Worm (Caenorhabditis elegans) whole organism, midembryonic: ENCODE measurements around the gene Y44A6D.6.
A peak's percentile ranks its signal among the peaks of the same experiment; 100 is the strongest.

ENCODE experiments used
- T22C8.4 ChIP-seq: fragments of 200-800 bp; sonication (Bioruptor generic); IDR thresholded peaks from 2 replicates; pipeline ENCODE4 v1.3.6; 2022; ENCODE audit warnings: missing genetic modification characterization, missing compliant biosample characterization
- cog-1 ChIP-seq: sonication (generic microtip); optimal IDR thresholded peaks from 2 replicates; lab custom pipeline; 2016; ENCODE audit warnings: missing genetic modification characterization, missing compliant biosample characterization
- flt-1 ChIP-seq: fragments of 200-800 bp; sonication (Bioruptor generic); IDR thresholded peaks from 2 replicates; pipeline ENCODE4 v1.3.6; 2022; ENCODE audit warnings: missing genetic modification characterization, missing compliant biosample characterization
- klf-2 ChIP-seq: fragments of 200-800 bp; sonication (Bioruptor generic); conservative IDR thresholded peaks from 2 replicates; pipeline ENCODE4 v1.3.6; 2022; ENCODE audit warnings: missing genetic modification reagents, missing genetic modification characterization, missing compliant biosample characterization
- med-1 ChIP-seq: sonication (generic microtip); optimal IDR thresholded peaks from 2 replicates; lab custom pipeline; 2017; ENCODE audit warnings: missing genetic modification characterization, mild to moderate bottlenecking, missing compliant biosample characterization, antibody characterized with exemption, missing genetic modification reagents; ENCODE audit not compliant: insufficient read depth
- ref-1 ChIP-seq: fragments of 200-800 bp; sonication (Bioruptor generic); conservative IDR thresholded peaks from 2 replicates; pipeline ENCODE4 v1.3.6; 2022; ENCODE audit warnings: missing genetic modification reagents, missing genetic modification characterization, missing compliant biosample characterization
- tab-1 ChIP-seq: fragments of 200-800 bp; sonication (Bioruptor generic); IDR thresholded peaks from 2 replicates; pipeline ENCODE4 v1.3.6; 2022; ENCODE audit warnings: missing genetic modification characterization, missing compliant biosample characterization
- ztf-23 ChIP-seq: fragments of 200-800 bp; sonication (Bioruptor generic); IDR thresholded peaks from 2 replicates; pipeline ENCODE4 v1.3.6; 2022; ENCODE audit warnings: missing genetic modification reagents, missing genetic modification characterization, missing compliant biosample characterization
- ztf-29 ChIP-seq: fragments of 200-800 bp; sonication (Bioruptor generic); IDR thresholded peaks from 2 replicates; pipeline ENCODE4 v1.3.6; 2022; ENCODE audit warnings: missing genetic modification reagents, missing genetic modification characterization, missing compliant biosample characterization

The Y44A6D.6 gene

ce11 chrV:20820033-20820432 lies 12.9 kb downstream of the Y44A6D.6 start, which contains the start of gene T03D8.6:
T03D8.6 (minus strand) TSS chrV:20820330.
- no peak for TF ChIP-seq cog-1
- no peak for TF ChIP-seq ztf-29
- TF ChIP-seq ref-1 (GFP tag; lab: Robert Waterston, UW), result no peak
- no peak for TF ChIP-seq flt-1 (GFP tag; lab: Robert Waterston, UW)
- TF ChIP-seq ztf-23 (GFP tag; lab: Robert Waterston, UW), result no peak
- no peak for TF ChIP-seq T22C8.4 (GFP tag; lab: Robert Waterston, UW)

DNA sequence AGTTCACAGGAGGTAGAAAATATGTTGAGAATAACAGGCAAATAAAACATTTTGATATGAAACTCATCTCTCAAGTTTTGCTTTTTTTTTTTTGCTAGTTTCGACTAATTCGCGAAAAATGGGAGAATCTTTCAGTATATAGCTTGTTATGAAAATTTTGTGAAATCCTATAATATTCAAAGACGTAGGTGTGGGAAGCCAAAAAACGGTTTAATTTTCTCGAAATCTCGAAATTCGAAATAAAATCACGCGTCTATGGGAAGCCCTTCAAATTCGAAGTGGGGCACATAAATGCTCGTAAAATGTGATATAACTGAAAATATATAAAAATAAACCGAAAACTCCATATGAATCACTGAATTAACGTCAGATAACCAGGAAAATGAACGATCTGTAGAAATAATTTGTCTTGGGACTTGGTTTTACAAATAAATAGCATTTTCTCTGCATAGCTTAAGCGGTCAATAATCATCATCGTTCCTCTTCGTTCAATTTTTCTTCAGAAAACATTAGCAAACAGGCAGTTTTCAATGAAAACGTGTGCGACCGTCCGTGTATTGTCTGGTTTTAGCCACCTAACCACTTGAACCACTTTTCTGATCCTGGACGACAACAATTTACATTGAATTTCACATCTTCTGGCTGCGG lies 17.9 kb downstream of the Y44A6D.6 start, which contains the start of the genes gcy-22 and grl-14:
Gene gcy-22, minus strand, starts transcription at position 101 of the 648 bp plus-strand sequence.
Gene grl-14, plus strand, starts transcription at position 598 of the 648 bp plus-strand sequence.
- TF ChIP-seq ztf-23 (GFP tag; lab: Robert Waterston, UW) (no peak), ztf-29 (no peak), klf-2 (GFP tag; lab: Robert Waterston, UW) (no peak), cog-1 (no peak), tab-1 (no peak), ref-1 (GFP tag; lab: Robert Waterston, UW) (no peak), T22C8.4 (GFP tag; lab: Robert Waterston, UW) (no peak)

DNA sequence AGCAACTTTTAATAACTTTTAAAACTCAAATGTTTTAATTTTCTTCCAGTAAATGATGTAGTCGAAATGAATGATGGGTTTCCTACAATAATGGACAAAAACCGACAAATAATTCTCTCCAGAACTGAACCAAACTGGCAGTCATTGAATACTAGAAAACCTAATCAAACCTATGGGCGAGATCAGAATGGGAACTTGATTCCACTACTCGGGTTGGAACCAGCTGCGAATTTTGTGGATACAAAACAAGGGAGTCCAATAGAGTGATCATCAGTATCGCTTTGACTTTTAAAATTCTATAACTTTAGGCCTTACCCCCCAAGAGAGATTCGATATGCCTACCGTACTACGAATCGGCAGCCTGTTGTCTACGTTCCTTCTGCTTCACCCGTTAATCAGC lies 19.5 kb downstream of the Y44A6D.6 start:
- no peak for TF ChIP-seq med-1 (GFP tag; lab: Kevin White, UChicago)
- no peak for TF ChIP-seq tab-1

- TF ChIP-seq klf-2 (GFP tag; lab: Robert Waterston, UW) (no peak), ref-1 (GFP tag; lab: Robert Waterston, UW) (no peak), ztf-23 (GFP tag; lab: Robert Waterston, UW) (no peak), flt-1 (GFP tag; lab: Robert Waterston, UW) (0 out of 2 replicates have a peak, but pooled peaks have one; percentile 4), ztf-29 (no peak), tab-1 (no peak), cog-1 (no peak), med-1 (GFP tag; lab: Kevin White, UChicago) (no peak), T22C8.4 (GFP tag; lab: Robert Waterston, UW) (peak; percentile 32; the same call in 1 of the 2 replicates)
Observed at ce11 chrV:20828820-20829219, 21.7 kb downstream of the Y44A6D.6 start, which contains the start of gene sbt-1. sbt-1 (minus strand) TSS chrV:20828881.

DNA sequence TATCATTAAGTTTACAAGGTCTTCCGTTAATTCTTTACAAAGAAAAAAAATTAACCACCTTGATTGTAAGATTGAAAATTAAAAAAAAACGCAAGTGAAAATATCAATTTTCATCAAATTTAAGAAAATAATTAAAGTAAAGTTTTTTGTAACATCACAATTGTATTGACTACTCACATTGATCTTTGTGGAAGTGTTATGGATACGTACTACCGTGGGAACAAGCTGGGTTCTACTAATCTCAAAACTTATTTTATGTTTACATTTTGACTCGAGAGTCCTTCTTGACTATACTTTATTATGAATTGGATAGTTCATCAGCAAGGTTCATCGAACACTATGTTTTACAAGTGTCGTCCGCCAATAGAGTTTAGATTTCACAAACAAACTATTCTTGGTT lies 22.4 kb downstream of the Y44A6D.6 start, which contains the start of gene num-1:
Gene num-1, plus strand, starts transcription at position 301 of the 400 bp plus-strand sequence.
- TF ChIP-seq T22C8.4 (GFP tag; lab: Robert Waterston, UW) (no peak), ref-1 (GFP tag; lab: Robert Waterston, UW) (no peak), flt-1 (GFP tag; lab: Robert Waterston, UW) (no peak), cog-1 (no peak), tab-1 (no peak), ztf-23 (GFP tag; lab: Robert Waterston, UW) (no peak), klf-2 (GFP tag; lab: Robert Waterston, UW) (no peak), med-1 (GFP tag; lab: Kevin White, UChicago) (no peak), ztf-29 (no peak)

DNA sequence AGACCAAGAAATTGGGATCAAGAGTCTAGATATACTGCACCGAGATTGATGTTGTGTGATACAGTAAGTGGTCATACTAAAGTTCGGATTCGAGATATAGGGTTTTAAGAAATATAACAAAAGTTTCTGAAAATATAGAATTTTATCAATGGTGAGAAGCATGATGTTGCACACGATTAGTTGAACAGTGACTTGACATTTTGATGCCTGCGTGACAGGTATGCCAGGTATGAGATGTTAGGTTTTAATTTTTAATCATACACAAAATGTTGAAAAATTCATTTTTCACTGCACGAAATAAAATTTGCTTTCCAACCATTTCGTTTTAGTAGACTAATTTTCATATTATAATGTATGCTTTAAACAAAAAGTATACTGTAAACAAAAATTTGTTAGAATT lies 23.3 kb downstream of the Y44A6D.6 start:
- no peak for TF ChIP-seq klf-2 (GFP tag; lab: Robert Waterston, UW)
- no peak for TF ChIP-seq cog-1
- no peak for TF ChIP-seq T22C8.4 (GFP tag; lab: Robert Waterston, UW)
- TF ChIP-seq ref-1 (GFP tag; lab: Robert Waterston, UW), result no peak
- TF ChIP-seq flt-1 (GFP tag; lab: Robert Waterston, UW), result no peak
- no peak for TF ChIP-seq ztf-29
- no peak for TF ChIP-seq med-1 (GFP tag; lab: Kevin White, UChicago)
- no peak for TF ChIP-seq ztf-23 (GFP tag; lab: Robert Waterston, UW)
- TF ChIP-seq tab-1, result no peak

DNA sequence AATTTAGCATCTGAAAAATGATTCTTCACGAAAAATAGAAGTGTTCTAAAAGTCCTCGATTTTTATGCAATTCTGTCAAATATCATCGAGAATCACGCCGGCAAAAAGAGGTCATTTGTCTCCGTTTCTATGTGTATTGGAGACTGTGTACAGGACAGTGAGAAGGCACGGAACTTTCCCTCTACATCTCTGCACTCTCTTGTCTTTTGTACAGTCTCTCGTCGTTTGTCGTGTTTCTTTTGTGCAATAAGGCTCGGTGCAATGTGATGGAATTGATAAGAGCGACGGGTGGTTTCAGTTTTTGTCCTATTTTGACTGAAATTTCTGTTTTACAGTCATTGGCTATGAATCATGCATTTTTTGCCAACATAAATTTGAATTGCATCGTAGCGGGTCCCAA lies 24.7 kb downstream of the Y44A6D.6 start:
- TF ChIP-seq klf-2 (GFP tag; lab: Robert Waterston, UW) (no peak), T22C8.4 (GFP tag; lab: Robert Waterston, UW) (no peak), med-1 (GFP tag; lab: Kevin White, UChicago) (no peak), tab-1 (no peak)

DNA sequence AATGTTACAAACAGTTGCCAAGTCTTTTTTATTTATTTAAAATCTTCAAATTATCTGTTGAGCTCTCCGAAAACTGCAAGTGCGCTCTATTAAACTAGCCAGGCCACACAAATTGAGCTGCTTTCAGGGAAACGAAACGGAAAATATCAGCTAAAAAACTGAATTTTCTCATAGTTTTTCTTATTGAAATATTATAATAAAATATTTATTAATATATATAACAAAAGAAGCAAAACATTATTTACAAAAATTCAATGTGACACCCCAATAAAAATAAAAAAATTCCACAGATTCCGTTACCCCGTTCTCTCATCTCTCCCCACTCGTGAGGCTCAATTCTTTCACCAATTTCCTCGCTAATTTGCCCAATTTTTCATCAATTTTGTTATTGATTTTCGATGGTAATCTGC lies 25.4 kb downstream of the Y44A6D.6 start:
- TF ChIP-seq ztf-23 (GFP tag; lab: Robert Waterston, UW) (no peak), flt-1 (GFP tag; lab: Robert Waterston, UW) (peak; percentile 29; the same call in 1 of the 2 replicates), cog-1 (peak; percentile 30)

ce11 chrV:20837765-20838164 lies 30.6 kb downstream of the Y44A6D.6 start, which contains the start of gene mrps-12:
mrps-12 (plus strand) TSS chrV:20838080.
- TF ChIP-seq cog-1 (no peak), tab-1 (no peak), med-1 (GFP tag; lab: Kevin White, UChicago) (no peak), ztf-23 (GFP tag; lab: Robert Waterston, UW) (no peak), ztf-29 (no peak), flt-1 (GFP tag; lab: Robert Waterston, UW) (no peak), ref-1 (GFP tag; lab: Robert Waterston, UW) (no peak), klf-2 (GFP tag; lab: Robert Waterston, UW) (no peak)

ce11 chrV:20838565-20838964 lies 31.4 kb downstream of the Y44A6D.6 start, which contains the start of gene exos-7:
exos-7 (plus strand) TSS chrV:20838865.
- TF ChIP-seq tab-1 (no peak), ztf-23 (GFP tag; lab: Robert Waterston, UW) (no peak), ref-1 (GFP tag; lab: Robert Waterston, UW) (no peak), T22C8.4 (GFP tag; lab: Robert Waterston, UW) (no peak), ztf-29 (no peak), klf-2 (GFP tag; lab: Robert Waterston, UW) (no peak), med-1 (GFP tag; lab: Kevin White, UChicago) (no peak), cog-1 (no peak), flt-1 (GFP tag; lab: Robert Waterston, UW) (no peak)
